Worm (Caenorhabditis elegans) whole organism, early embryonic: ENCODE measurements around the gene slc-36.1.

Experiments used
- F13C5.2 ChIP-seq: sonication (generic microtip); optimal IDR thresholded peaks from 2 replicates; lab custom pipeline; 2017; ENCODE audit warnings: mild to moderate bottlenecking, missing genetic modification characterization, inconsistent platforms, missing compliant biosample characterization
- ama-1 ChIP-seq: fragments of 150-350 bp; optimal IDR thresholded peaks from 2 replicates; lab custom pipeline; 2014
- ceh-13 ChIP-seq: fragments of 200-800 bp; sonication (Bioruptor generic); optimal IDR thresholded peaks from 2 replicates; lab custom pipeline; 2018; ENCODE audit warnings: mild to moderate bottlenecking, missing genetic modification characterization, missing compliant biosample characterization
- hmg-4 ChIP-seq: fragments of 200-800 bp; sonication (Bioruptor generic); optimal IDR thresholded peaks from 2 replicates; lab custom pipeline; 2018; ENCODE audit warnings: mild to moderate bottlenecking, missing genetic modification characterization, missing compliant biosample characterization
- hnd-1 ChIP-seq: sonication (generic microtip); optimal IDR thresholded peaks from 2 replicates; lab custom pipeline; 2016; ENCODE audit warnings: missing genetic modification characterization, missing compliant biosample characterization
- pes-1 ChIP-seq: fragments of 200-800 bp; sonication (Bioruptor generic); IDR thresholded peaks from 2 replicates; pipeline ENCODE4 v1.3.6; 2022; ENCODE audit warnings: missing genetic modification reagents, missing genetic modification characterization, missing compliant biosample characterization
- scrt-1 ChIP-seq: fragments of 200-800 bp; sonication (Bioruptor generic); IDR thresholded peaks from 2 replicates; pipeline ENCODE4 v1.3.6; 2022; ENCODE audit warnings: missing genetic modification characterization, missing compliant biosample characterization

ce11 chrIII:13341275-13341626 is 33.9 kb downstream of the slc-36.1 start, which contains the start of gene nud-1:
- TF ChIP-seq scrt-1 (GFP tag; lab: Robert Waterston, UW) (no peak), pes-1 (GFP tag; lab: Robert Waterston, UW) (no peak), hmg-4 (GFP tag; lab: Kevin White, UChicago) (no peak), ceh-13 (no peak), ama-1 (lab: Kevin White, UChicago) (no peak), F13C5.2 (tag; lab: Kevin White, UChicago) (no peak), hnd-1 (tag; lab: Kevin White, UChicago) (no peak)
